Worm (Caenorhabditis elegans) whole organism, young adult: Measurements from ENCODE around the gene aakg-5.

Experiments used
- B0035.1 ChIP-seq: sonication (generic microtip); optimal IDR thresholded peaks from 2 replicates; lab custom pipeline; 2016; ENCODE audit warnings: missing genetic modification characterization, mild to moderate bottlenecking, missing compliant biosample characterization, missing genotype, missing genetic modification reagents
- C06A6.2 ChIP-seq: fragments of 200-800 bp; sonication (Bioruptor generic); conservative IDR thresholded peaks from 2 replicates; pipeline ENCODE4 v1.3.6; 2022; ENCODE audit warnings: missing genetic modification characterization, missing compliant biosample characterization
- F22D6.2 ChIP-seq: sonication (generic microtip); optimal IDR thresholded peaks from 2 replicates; lab custom pipeline; 2016; ENCODE audit warnings: mild to moderate bottlenecking, missing genetic modification characterization, missing compliant biosample characterization
- F33H1.4 ChIP-seq: fragments of 200-800 bp; sonication (Bioruptor generic); IDR thresholded peaks from 2 replicates; pipeline ENCODE4 v1.3.6; 2022; ENCODE audit warnings: missing genetic modification reagents, missing genetic modification characterization, missing compliant biosample characterization
- F52B5.7 ChIP-seq: sonication (generic microtip); optimal IDR thresholded peaks from 2 replicates; lab custom pipeline; 2016; ENCODE audit warnings: mild to moderate bottlenecking, missing genetic modification characterization, missing compliant biosample characterization
- F55B11.4 ChIP-seq: sonication (generic microtip); optimal IDR thresholded peaks from 2 replicates; lab custom pipeline; 2016; ENCODE audit warnings: missing compliant biosample characterization, missing genetic modification characterization, borderline replicate concordance; ENCODE audit not compliant: insufficient read depth
- F57C9.4 ChIP-seq: sonication (generic microtip); optimal IDR thresholded peaks from 2 replicates; lab custom pipeline; 2017; ENCODE audit warnings: mild to moderate bottlenecking, missing genetic modification characterization, missing compliant biosample characterization
- K12H6.12 ChIP-seq: fragments of 200-800 bp; sonication (Bioruptor generic); optimal IDR thresholded peaks from 2 replicates; lab custom pipeline; 2018; ENCODE audit warnings: mild to moderate bottlenecking, missing genetic modification characterization, missing compliant biosample characterization
- T26A5.8 ChIP-seq: sonication (generic microtip); optimal IDR thresholded peaks from 2 replicates; lab custom pipeline; 2016; ENCODE audit warnings: missing genetic modification characterization, missing compliant biosample characterization
- ZK185.1 ChIP-seq: sonication (generic microtip); optimal IDR thresholded peaks from 2 replicates; lab custom pipeline; 2016; ENCODE audit warnings: mild to moderate bottlenecking, missing genetic modification characterization, missing compliant biosample characterization; ENCODE audit not compliant: poor library complexity, severe bottlenecking
- attf-3 ChIP-seq: fragments of 200-800 bp; sonication (Bioruptor generic); conservative IDR thresholded peaks from 2 replicates; pipeline ENCODE4 v1.3.6; 2022; ENCODE audit warnings: missing genetic modification reagents, missing genetic modification characterization, missing compliant biosample characterization
- attf-5 ChIP-seq: fragments of 200-800 bp; sonication (Bioruptor generic); optimal IDR thresholded peaks from 2 replicates; lab custom pipeline; 2018; ENCODE audit warnings: mild to moderate bottlenecking, missing genetic modification characterization, missing compliant biosample characterization
- attf-6 ChIP-seq: fragments of 200-800 bp; sonication (Bioruptor generic); IDR thresholded peaks from 2 replicates; pipeline ENCODE4 v1.3.6; 2022; ENCODE audit warnings: missing genetic modification reagents, missing genetic modification characterization, missing compliant biosample characterization
- cebp-1 ChIP-seq, 2 experiments: fragments of 200-800 bp in 1 of 2; sonication (Bioruptor generic) in 1 of 2; sonication (generic microtip) in 1 of 2; IDR thresholded peaks in 1 of 2; optimal IDR thresholded peaks in 1 of 2; 2 replicates each; pipeline versions ENCODE4 v1.3.6 to Lab custom; 2017 to 2022; ENCODE audit warnings: missing compliant biosample characterization in 2 of 2, missing genetic modification characterization in 2 of 2, mild to moderate bottlenecking in 1 of 2, missing genetic modification reagents in 1 of 2, moderate library complexity in 1 of 2
- ceh-40 ChIP-seq: fragments of 200-800 bp; sonication (Bioruptor generic); IDR thresholded peaks from 2 replicates; pipeline ENCODE4 v1.3.6; 2022; ENCODE audit warnings: missing genetic modification characterization, missing compliant biosample characterization
- ceh-91 ChIP-seq: fragments of 200-800 bp; sonication (Bioruptor generic); IDR thresholded peaks from 2 replicates; pipeline ENCODE4 v1.3.6; 2022; ENCODE audit warnings: missing genetic modification reagents, missing genetic modification characterization, missing compliant biosample characterization
- chd-7 ChIP-seq: sonication (generic microtip); optimal IDR thresholded peaks from 2 replicates; lab custom pipeline; 2016; ENCODE audit warnings: mild to moderate bottlenecking, missing genetic modification characterization, moderate library complexity, missing compliant biosample characterization
- dpff-1 ChIP-seq: sonication (generic microtip); optimal IDR thresholded peaks from 2 replicates; lab custom pipeline; 2017; ENCODE audit warnings: mild to moderate bottlenecking, missing genetic modification characterization, missing compliant biosample characterization
- efl-1 ChIP-seq: fragments of 150-350 bp; optimal IDR thresholded peaks from 2 replicates; lab custom pipeline; 2014; ENCODE audit warnings: missing biosample characterization, missing genetic modification reagents, missing genetic modification characterization
- egrh-3 ChIP-seq: fragments of 200-800 bp; sonication (Bioruptor generic); IDR thresholded peaks from 2 replicates; pipeline ENCODE4 v1.3.6; 2022; ENCODE audit warnings: missing genetic modification reagents, missing genetic modification characterization, missing compliant biosample characterization
- fkh-3 ChIP-seq: sonication (generic microtip); optimal IDR thresholded peaks from 2 replicates; lab custom pipeline; 2016; ENCODE audit warnings: mild to moderate bottlenecking, missing genetic modification characterization, missing compliant biosample characterization
- hlh-12 ChIP-seq: sonication (generic microtip); optimal IDR thresholded peaks from 2 replicates; lab custom pipeline; 2016; ENCODE audit warnings: missing genetic modification characterization, missing compliant biosample characterization
- hrde-1 ChIP-seq: sonication (generic microtip); optimal IDR thresholded peaks from 2 replicates; lab custom pipeline; 2016; ENCODE audit warnings: missing genetic modification characterization, mild to moderate bottlenecking, missing compliant biosample characterization, moderate library complexity, missing genotype, missing genetic modification reagents, borderline replicate concordance
- let-526 ChIP-seq: fragments of 200-800 bp; sonication (Bioruptor generic); IDR thresholded peaks from 2 replicates; pipeline ENCODE4 v1.3.6; 2022; ENCODE audit warnings: missing genetic modification reagents, missing genetic modification characterization, missing compliant biosample characterization
- lin-35 ChIP-seq, 3 experiments: fragments of 150-350 bp in 2 of 3; sonication (generic microtip) in 1 of 3; optimal IDR thresholded peaks; 2 replicates each; lab custom pipeline; 2014 to 2018; ENCODE audit warnings: missing biosample characterization in 3 of 3, missing genetic modification characterization in 3 of 3, missing genetic modification reagents in 3 of 3
- lin-40 ChIP-seq: sonication (generic microtip); optimal IDR thresholded peaks from 2 replicates; lab custom pipeline; 2016; ENCODE audit warnings: missing genetic modification characterization, mild to moderate bottlenecking, missing compliant biosample characterization, missing genotype, missing genetic modification reagents
- lsl-1 ChIP-seq: fragments of 200-800 bp; sonication (Bioruptor generic); optimal IDR thresholded peaks from 2 replicates; lab custom pipeline; 2018; ENCODE audit warnings: mild to moderate bottlenecking, missing genetic modification characterization, moderate library complexity, missing compliant biosample characterization
- madf-6 ChIP-seq: fragments of 200-800 bp; sonication (Bioruptor generic); IDR thresholded peaks from 2 replicates; pipeline ENCODE4 v1.3.6; 2022; ENCODE audit warnings: missing genetic modification reagents, missing genetic modification characterization, missing compliant biosample characterization
- mes-4 ChIP-seq: sonication (generic microtip); optimal IDR thresholded peaks from 2 replicates; lab custom pipeline; 2016; ENCODE audit warnings: missing genotype, missing genetic modification characterization, missing compliant biosample characterization
- mxl-1 ChIP-seq: sonication (generic microtip); optimal IDR thresholded peaks from 2 replicates; lab custom pipeline; 2016; ENCODE audit warnings: missing genetic modification characterization, missing compliant biosample characterization
- nhr-179 ChIP-seq: sonication (generic microtip); optimal IDR thresholded peaks from 2 replicates; lab custom pipeline; 2016; ENCODE audit warnings: mild to moderate bottlenecking, missing genetic modification characterization, missing compliant biosample characterization
- rec-8 ChIP-seq, 2 experiments: sonication (generic microtip); optimal IDR thresholded peaks; 2 replicates each; lab custom pipeline; 2016; ENCODE audit warnings: mild to moderate bottlenecking in 2 of 2, missing genetic modification characterization in 2 of 2, missing genetic modification reagents in 2 of 2, missing genotype in 2 of 2, missing biosample characterization in 1 of 2, missing compliant biosample characterization in 1 of 2, moderate library complexity in 1 of 2
- sdz-38 ChIP-seq: sonication (generic microtip); optimal IDR thresholded peaks from 2 replicates; lab custom pipeline; 2016; ENCODE audit warnings: missing genotype, missing genetic modification characterization, missing compliant biosample characterization
- sea-2 ChIP-seq: fragments of 200-800 bp; sonication (Bioruptor generic); IDR thresholded peaks from 2 replicates; pipeline ENCODE4 v1.3.6; 2022; ENCODE audit warnings: missing genetic modification characterization, missing compliant biosample characterization
- snpc-3.4 ChIP-seq: sonication (generic microtip); optimal IDR thresholded peaks from 2 replicates; lab custom pipeline; 2017; ENCODE audit warnings: missing genetic modification characterization, mild to moderate bottlenecking, missing compliant biosample characterization, antibody characterized with exemption, moderate library complexity, missing genotype, missing genetic modification reagents
- snpc-4 ChIP-seq, 5 experiments: fragments of 150-350 bp in 1 of 5; sonication (generic microtip) in 4 of 5; optimal IDR thresholded peaks; 2 replicates each; lab custom pipeline; 2014 to 2018; ENCODE audit warnings: missing genetic modification characterization in 5 of 5, missing biosample characterization in 3 of 5, antibody characterized with exemption in 2 of 5, mild to moderate bottlenecking in 2 of 5, missing compliant biosample characterization in 2 of 5, missing genotype in 2 of 5, moderate library complexity in 2 of 5, missing genetic modification reagents in 1 of 5
- sptf-2 ChIP-seq: fragments of 200-800 bp; sonication (Bioruptor generic); optimal IDR thresholded peaks from 2 replicates; lab custom pipeline; 2018; ENCODE audit warnings: mild to moderate bottlenecking, missing genetic modification characterization, missing compliant biosample characterization
- ztf-3 ChIP-seq: fragments of 200-800 bp; sonication (Bioruptor generic); optimal IDR thresholded peaks from 2 replicates; lab custom pipeline; 2018; ENCODE audit warnings: mild to moderate bottlenecking, missing genetic modification characterization, missing compliant biosample characterization

The aakg-5 gene

ce11 chrII:9954885-9955284, 20.0 kb downstream of the aakg-5 start, which contains the start of gene egl-43 (continued):
- TF ChIP-seq egrh-3 (GFP tag; lab: Robert Waterston, UW): no peak
- TF ChIP-seq lin-40: no peak
- no peak for TF ChIP-seq F57C9.4 (tag; lab: Kevin White, UChicago)
- no peak for TF ChIP-seq ceh-91 (GFP tag; lab: Robert Waterston, UW)

ce11 chrII:9951846-9952245, 23.1 kb downstream of the aakg-5 start:
- TF ChIP-seq hlh-12: no peak
- TF ChIP-seq F55B11.4 (tag; lab: Kevin White, UChicago): no peak
- no peak for TF ChIP-seq C06A6.2 (GFP tag; lab: Robert Waterston, UW)
- no peak for TF ChIP-seq ztf-3 (GFP tag; lab: Kevin White, UChicago)
- no peak for TF ChIP-seq ZK185.1
- no peak for TF ChIP-seq F52B5.7
- no peak for TF ChIP-seq attf-6 (GFP tag; lab: Robert Waterston, UW)
- TF ChIP-seq, all 124 proteins: peak for 0

ce11 chrII:9948662-9949061, 26.3 kb downstream of the aakg-5 start:
- TF ChIP-seq sea-2 (no peak), T26A5.8 (tag; lab: Kevin White, UChicago) (no peak), F22D6.2 (no peak), mxl-1 (no peak), hrde-1 (no peak), ceh-40 (GFP tag; lab: Robert Waterston, UW) (no peak), sptf-2 (GFP tag; lab: Kevin White, UChicago) (no peak), mes-4 (tag; lab: Kevin White, UChicago) (no peak)

- TF ChIP-seq sdz-38 (tag; lab: Kevin White, UChicago): no peak
- 0 out of 2 replicates have a peak, but pooled peaks have one; percentile 10 for TF ChIP-seq F33H1.4 (GFP tag; lab: Robert Waterston, UW)
- TF ChIP-seq K12H6.12: no peak
- no peak for TF ChIP-seq snpc-4 (GFP tag; optimal IDR thresholded peaks at IDR 0.05; lab: Kevin White, UChicago)
- no peak for TF ChIP-seq snpc-4 (tag; optimal IDR thresholded peaks at IDR 0.05; lab: Kevin White, UChicago)
- no peak for TF ChIP-seq let-526 (GFP tag; lab: Robert Waterston, UW)
- no peak for TF ChIP-seq nhr-179 (tag; lab: Kevin White, UChicago)
- TF ChIP-seq snpc-3.4 (tag; lab: Kevin White, UChicago): peak; percentile 25
- no peak for TF ChIP-seq efl-1
- peak; percentile 21 for TF ChIP-seq chd-7 (tag; lab: Kevin White, UChicago)
- TF ChIP-seq, all 124 proteins: peak for 3
Measured at ce11 chrII:9943837-9944236, 31.1 kb downstream of the aakg-5 start, which contains the start of gene flad-1. Gene flad-1, plus strand, starts transcription at chrII:9944137.

ce11 chrII:9943246-9943645, 31.7 kb downstream of the aakg-5 start:
- TF ChIP-seq attf-3 (GFP tag; lab: Robert Waterston, UW) (no peak), cebp-1 (GFP tag; IDR thresholded peaks at IDR 0.05; lab: Robert Waterston, UW) (no peak), cebp-1 (tag; optimal IDR thresholded peaks at IDR 0.05; lab: Kevin White, UChicago) (no peak), lin-40 (no peak), ztf-3 (GFP tag; lab: Kevin White, UChicago) (no peak), hrde-1 (no peak), lin-35 (GFP tag; optimal IDR thresholded peaks at IDR 0.05; lab: Kevin White, UChicago) (no peak), fkh-3 (no peak), rec-8 (tag; optimal IDR thresholded peaks at IDR 0.05; lab: Kevin White, UChicago) (no peak), dpff-1 (tag; lab: Kevin White, UChicago) (no peak), B0035.1 (tag; lab: Kevin White, UChicago) (no peak), lsl-1 (GFP tag; lab: Kevin White, UChicago) (no peak), efl-1 (no peak), madf-6 (GFP tag; lab: Robert Waterston, UW) (no peak), F52B5.7 (no peak), snpc-3.4 (tag; lab: Kevin White, UChicago) (no peak), attf-5 (GFP tag; lab: Kevin White, UChicago) (no peak)
